Worm (Caenorhabditis elegans) whole organism, L4 larva: Measurements from ENCODE around the gene R186.3.

Experiments used
- D1046.2 ChIP-seq: fragments of 200-800 bp; sonication (Bioruptor generic); IDR thresholded peaks from 2 replicates; pipeline ENCODE4 v1.3.6; 2022; ENCODE audit warnings: missing genetic modification characterization, missing compliant biosample characterization
- F37D6.2 ChIP-seq: sonication (generic microtip); optimal IDR thresholded peaks from 2 replicates; lab custom pipeline; 2016; ENCODE audit warnings: mild to moderate bottlenecking, missing genetic modification characterization, missing compliant biosample characterization
- R02D3.7 ChIP-seq: fragments of 150-350 bp; sonication (generic microtip); optimal IDR thresholded peaks from 3 replicates; lab custom pipeline; 2014; ENCODE audit warnings: missing biosample characterization, missing genetic modification characterization
- T20F7.1 ChIP-seq: fragments of 200-800 bp; sonication (Bioruptor generic); optimal IDR thresholded peaks from 2 replicates; lab custom pipeline; 2018; ENCODE audit warnings: mild to moderate bottlenecking, missing genetic modification characterization, missing compliant biosample characterization
- Y48G9A.11 ChIP-seq: fragments of 200-800 bp; sonication (Bioruptor generic); IDR thresholded peaks from 2 replicates; pipeline ENCODE4 v1.3.6; 2022; ENCODE audit warnings: missing genetic modification reagents, missing genetic modification characterization, missing compliant biosample characterization
- Y75B8A.6 ChIP-seq: fragments of 200-800 bp; sonication (Bioruptor generic); IDR thresholded peaks from 2 replicates; pipeline ENCODE4 v1.3.6; 2022; ENCODE audit warnings: missing genetic modification reagents, missing genetic modification characterization, missing compliant biosample characterization
- ceh-28 ChIP-seq: fragments of 150-350 bp; optimal IDR thresholded peaks from 2 replicates; lab custom pipeline; 2014; ENCODE audit warnings: missing biosample characterization, missing genetic modification reagents, missing genetic modification characterization
- ceh-44 ChIP-seq: fragments of 200-800 bp; sonication (Bioruptor generic); IDR thresholded peaks from 2 replicates; pipeline ENCODE4 v1.3.6; 2022; ENCODE audit warnings: missing genetic modification reagents, missing genetic modification characterization, missing compliant biosample characterization
- ceh-62 ChIP-seq: sonication (generic microtip); optimal IDR thresholded peaks from 2 replicates; lab custom pipeline; 2017; ENCODE audit warnings: missing biosample characterization, missing genetic modification characterization
- ctbp-1 ChIP-seq: fragments of 200-800 bp; sonication (Bioruptor generic); IDR thresholded peaks from 2 replicates; pipeline ENCODE4 v1.3.6; 2022; ENCODE audit warnings: missing genetic modification reagents, missing genetic modification characterization, missing compliant biosample characterization
- daf-19 ChIP-seq: fragments of 200-800 bp; sonication (Bioruptor generic); conservative IDR thresholded peaks from 2 replicates; pipeline ENCODE4 v1.3.6; 2022; ENCODE audit warnings: missing genetic modification characterization, missing compliant biosample characterization
- daf-8 ChIP-seq: fragments of 200-800 bp; sonication (Bioruptor generic); IDR thresholded peaks from 2 replicates; pipeline ENCODE4 v1.3.6; 2022; ENCODE audit warnings: missing genetic modification characterization, missing compliant biosample characterization
- dmd-6 ChIP-seq: fragments of 200-800 bp; sonication (Bioruptor generic); IDR thresholded peaks from 2 replicates; pipeline ENCODE4 v1.3.6; 2022; ENCODE audit warnings: missing genetic modification reagents, missing genetic modification characterization, missing compliant biosample characterization
- dpl-1 ChIP-seq: fragments of 150-350 bp; optimal IDR thresholded peaks from 2 replicates; lab custom pipeline; 2014; ENCODE audit warnings: missing biosample characterization, missing genetic modification reagents, missing genetic modification characterization
- duxl-1 ChIP-seq: sonication (generic microtip); optimal IDR thresholded peaks from 2 replicates; lab custom pipeline; 2016; ENCODE audit warnings: mild to moderate bottlenecking, missing genetic modification characterization, moderate library complexity, missing compliant biosample characterization; ENCODE audit not compliant: poor library complexity
- dve-1 ChIP-seq: sonication (generic microtip); optimal IDR thresholded peaks from 2 replicates; lab custom pipeline; 2017; ENCODE audit warnings: antibody characterized with exemption, mild to moderate bottlenecking, missing genetic modification characterization, missing compliant biosample characterization; ENCODE audit not compliant: insufficient read depth
- fos-1 ChIP-seq: fragments of 150-350 bp; optimal IDR thresholded peaks from 2 replicates; lab custom pipeline; 2014; ENCODE audit warnings: missing biosample characterization, missing genetic modification characterization
- hif-1 ChIP-seq, 2 experiments: sonication (generic microtip); optimal IDR thresholded peaks; 2 replicates each; lab custom pipeline; 2016 to 2017; ENCODE audit warnings: missing compliant biosample characterization in 2 of 2, missing genetic modification characterization in 2 of 2, missing genetic modification reagents in 2 of 2, missing genotype in 2 of 2, mild to moderate bottlenecking in 1 of 2
- hlh-11 ChIP-seq: fragments of 200-800 bp; sonication (Bioruptor generic); optimal IDR thresholded peaks from 2 replicates; lab custom pipeline; 2018; ENCODE audit warnings: mild to moderate bottlenecking, missing genetic modification characterization, missing compliant biosample characterization
- hmg-1.1 ChIP-seq: fragments of 200-800 bp; sonication (Bioruptor generic); IDR thresholded peaks from 2 replicates; pipeline ENCODE4 v1.3.6; 2022; ENCODE audit warnings: missing genetic modification reagents, missing genetic modification characterization, missing compliant biosample characterization
- lin-13 ChIP-seq: fragments of 150-350 bp; optimal IDR thresholded peaks from 2 replicates; lab custom pipeline; 2014; ENCODE audit warnings: missing biosample characterization, missing genetic modification reagents, missing genetic modification characterization
- lin-29 ChIP-seq: fragments of 200-800 bp; sonication (Bioruptor generic); IDR thresholded peaks from 2 replicates; pipeline ENCODE4 v1.3.6; 2022; ENCODE audit warnings: missing genetic modification reagents, missing genetic modification characterization, missing compliant biosample characterization
- lin-39 ChIP-seq: fragments of 150-350 bp; optimal IDR thresholded peaks from 2 replicates; lab custom pipeline; 2014; ENCODE audit warnings: missing biosample characterization, missing genetic modification reagents, missing genetic modification characterization
- lir-3 ChIP-seq: sonication (generic microtip); optimal IDR thresholded peaks from 2 replicates; lab custom pipeline; 2016; ENCODE audit warnings: mild to moderate bottlenecking, missing genetic modification characterization, missing compliant biosample characterization
- lsy-2 ChIP-seq, 2 experiments: fragments of 150-350 bp in 1 of 2; sonication (generic microtip) in 1 of 2; optimal IDR thresholded peaks; 2 replicates each; lab custom pipeline; 2014 to 2017; ENCODE audit warnings: missing biosample characterization in 2 of 2, missing genetic modification characterization in 2 of 2
- madf-5 ChIP-seq, 2 experiments: fragments of 200-800 bp; sonication (Bioruptor generic); IDR thresholded peaks; 2 replicates each; pipeline ENCODE4 v1.3.6; 2022; ENCODE audit warnings: missing compliant biosample characterization in 2 of 2, missing genetic modification characterization in 2 of 2
- madf-9 ChIP-seq: fragments of 200-800 bp; sonication (Bioruptor generic); conservative IDR thresholded peaks from 2 replicates; pipeline ENCODE4 v1.3.6; 2022; ENCODE audit warnings: missing genetic modification reagents, missing genetic modification characterization, missing compliant biosample characterization
- mdt-29 ChIP-seq: fragments of 200-800 bp; sonication (Bioruptor generic); IDR thresholded peaks from 2 replicates; pipeline ENCODE4 v1.3.6; 2022; ENCODE audit warnings: missing genetic modification reagents, missing genetic modification characterization, missing compliant biosample characterization
- mes-2 ChIP-seq: sonication (generic microtip); optimal IDR thresholded peaks from 2 replicates; lab custom pipeline; 2016; ENCODE audit warnings: missing genotype, mild to moderate bottlenecking, missing genetic modification characterization, missing compliant biosample characterization; ENCODE audit not compliant: poor library complexity, severe bottlenecking
- mxl-2 ChIP-seq: fragments of 200-800 bp; sonication (Bioruptor generic); conservative IDR thresholded peaks from 2 replicates; pipeline ENCODE4 v1.3.6; 2022; ENCODE audit warnings: missing genetic modification reagents, missing genetic modification characterization, missing compliant biosample characterization
- mxl-3 ChIP-seq: fragments of 200-800 bp; sonication (Bioruptor generic); optimal IDR thresholded peaks from 2 replicates; lab custom pipeline; 2018; ENCODE audit warnings: mild to moderate bottlenecking, missing genetic modification characterization, missing compliant biosample characterization
- nhr-102 ChIP-seq: sonication (generic microtip); optimal IDR thresholded peaks from 2 replicates; lab custom pipeline; 2016; ENCODE audit warnings: mild to moderate bottlenecking, missing genetic modification characterization, moderate library complexity, missing compliant biosample characterization
- nhr-25 ChIP-seq: sonication (generic microtip); optimal IDR thresholded peaks from 2 replicates; lab custom pipeline; 2017; ENCODE audit warnings: missing genetic modification characterization, mild to moderate bottlenecking, missing compliant biosample characterization, antibody characterized with exemption, moderate library complexity, borderline replicate concordance; ENCODE audit not compliant: insufficient read depth
- nhr-28 ChIP-seq: fragments of 150-350 bp; optimal IDR thresholded peaks from 2 replicates; lab custom pipeline; 2014; ENCODE audit warnings: missing biosample characterization, missing genetic modification characterization
- nhr-48 ChIP-seq: sonication (generic microtip); optimal IDR thresholded peaks from 2 replicates; lab custom pipeline; 2016; ENCODE audit warnings: mild to moderate bottlenecking, missing genetic modification characterization, missing compliant biosample characterization
- nhr-76 ChIP-seq: fragments of 150-350 bp; optimal IDR thresholded peaks from 2 replicates; lab custom pipeline; 2014; ENCODE audit warnings: missing biosample characterization, missing genetic modification characterization
- php-3 ChIP-seq: fragments of 200-800 bp; sonication (Bioruptor generic); IDR thresholded peaks from 2 replicates; pipeline ENCODE4 v1.3.6; 2022; ENCODE audit warnings: missing genetic modification reagents, missing genetic modification characterization, missing compliant biosample characterization
- pqm-1 ChIP-seq: sonication (generic microtip); optimal IDR thresholded peaks from 2 replicates; lab custom pipeline; 2017; ENCODE audit warnings: missing biosample characterization, missing genetic modification characterization
- rbr-2 ChIP-seq: sonication (generic microtip); optimal IDR thresholded peaks from 2 replicates; lab custom pipeline; 2016; ENCODE audit warnings: missing genotype, missing genetic modification characterization, missing compliant biosample characterization
- saeg-2 ChIP-seq: fragments of 200-800 bp; sonication (Bioruptor generic); IDR thresholded peaks from 2 replicates; pipeline ENCODE4 v1.3.6; 2022; ENCODE audit warnings: missing genetic modification reagents, missing genetic modification characterization, missing compliant biosample characterization
- spr-1 ChIP-seq: sonication (generic microtip); optimal IDR thresholded peaks from 2 replicates; lab custom pipeline; 2016; ENCODE audit warnings: mild to moderate bottlenecking, missing genetic modification characterization, missing compliant biosample characterization
- tra-1 ChIP-seq: fragments of 200-800 bp; sonication (Bioruptor generic); IDR thresholded peaks from 2 replicates; pipeline ENCODE4 v1.3.6; 2022; ENCODE audit warnings: missing genetic modification reagents, missing genetic modification characterization, missing compliant biosample characterization
- unc-62 ChIP-seq, 3 experiments: fragments of 150-350 bp in 1 of 3; sonication (generic microtip); optimal IDR thresholded peaks in 2 of 3; peaks in 1 of 3; 1 replicate in 1 of 3; 2 replicates in 2 of 3; lab custom pipeline; 2014 to 2017; ENCODE audit warnings: missing biosample characterization in 3 of 3, missing genetic modification characterization in 3 of 3, missing genetic modification reagents in 3 of 3, missing genotype in 1 of 3
- zip-11 ChIP-seq: fragments of 200-800 bp; sonication (Bioruptor generic); IDR thresholded peaks from 2 replicates; pipeline ENCODE4 v1.3.6; 2022; ENCODE audit warnings: missing genetic modification characterization, missing compliant biosample characterization

Gene R186.3

DNA sequence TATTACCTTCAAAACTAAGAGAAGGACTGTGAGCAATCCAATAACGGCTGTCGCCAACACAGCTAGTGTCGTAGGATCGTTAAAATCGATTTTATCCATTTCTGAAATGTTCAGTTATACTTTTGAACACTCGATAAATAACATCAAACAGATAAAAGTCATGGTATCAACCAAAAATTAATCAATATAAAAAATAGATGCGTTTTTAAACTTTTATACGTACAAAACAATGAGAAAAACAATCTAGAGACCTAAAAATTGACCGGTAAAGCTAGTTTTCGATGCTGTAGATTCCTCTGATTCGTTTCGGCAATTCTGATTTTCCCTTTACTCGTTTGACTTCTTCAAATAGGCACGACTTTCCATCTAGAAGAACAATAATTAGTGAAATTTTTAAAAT, at the start of gene R186.3:
Gene R186.3, minus strand, starts transcription at position 101 of the 400 bp plus-strand sequence.
- TF ChIP-seq ceh-62 = no peak
- TF ChIP-seq lin-13 (GFP tag; lab: Kevin White, UChicago) = no peak
- no peak for TF ChIP-seq ctbp-1 (GFP tag; lab: Robert Waterston, UW)
- TF ChIP-seq lin-29 (GFP tag; lab: Robert Waterston, UW) = no peak
- no peak for TF ChIP-seq ceh-44 (GFP tag; lab: Robert Waterston, UW)
- no peak for TF ChIP-seq tra-1
- no peak for TF ChIP-seq zip-11 (GFP tag; lab: Robert Waterston, UW)
- TF ChIP-seq Y75B8A.6 (GFP tag; lab: Robert Waterston, UW) = no peak

DNA sequence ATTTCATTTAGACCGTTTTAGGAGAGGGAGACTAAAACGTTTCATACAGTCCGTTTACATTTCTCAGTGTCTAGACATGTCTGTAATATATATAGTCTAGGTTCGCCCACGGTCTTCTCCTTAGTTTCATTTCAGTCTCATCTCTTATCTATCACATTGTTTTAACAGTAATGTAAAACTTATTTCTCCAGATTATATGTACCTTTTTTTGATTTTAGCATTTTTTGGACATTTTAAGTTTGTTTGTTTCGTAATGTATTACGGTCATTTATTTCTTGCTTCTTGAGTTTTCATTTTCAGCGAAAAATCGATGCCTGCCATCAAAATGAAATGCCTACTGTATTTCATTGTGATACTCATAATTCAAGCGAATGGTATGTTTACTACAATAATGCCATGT, 46.8 kb upstream of the R186.3 start, which contains the start of gene F15B9.6:
Gene F15B9.6, plus strand, starts transcription at position 301 of the 400 bp plus-strand sequence.
- TF ChIP-seq Y75B8A.6 (GFP tag; lab: Robert Waterston, UW) (no peak), rbr-2 (no peak)

DNA sequence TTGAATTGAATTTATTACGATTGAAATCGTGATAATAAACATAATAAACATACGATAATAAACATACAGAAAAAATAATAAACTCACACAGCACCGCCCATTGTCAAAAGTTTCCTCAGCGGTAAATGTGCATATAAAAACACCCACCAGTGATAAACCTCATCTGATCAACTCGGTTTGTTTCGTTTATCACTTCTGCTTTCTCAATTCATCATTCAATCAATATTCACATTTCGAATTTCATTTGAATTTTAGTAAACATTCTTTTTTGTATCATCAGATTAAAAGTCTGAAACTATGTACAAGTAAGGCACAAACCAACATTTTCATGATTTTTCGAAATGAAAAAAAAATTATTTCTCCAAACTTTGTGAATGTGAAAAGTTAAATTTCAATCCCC, 46.1 kb upstream of the R186.3 start, which contains the start of gene try-10:
Gene try-10, minus strand, starts transcription at position 101 of the 400 bp plus-strand sequence.
- TF ChIP-seq mdt-29 (GFP tag; lab: Robert Waterston, UW) (no peak), duxl-1 (tag; lab: Kevin White, UChicago) (no peak), Y48G9A.11 (no peak), hmg-1.1 (no peak), dpl-1 (GFP tag; lab: Kevin White, UChicago) (no peak), mxl-3 (GFP tag; lab: Kevin White, UChicago) (no peak), madf-5 (GFP tag; IDR thresholded peaks at IDR 0.05; lab: Robert Waterston, UW) (no peak), madf-9 (GFP tag; lab: Robert Waterston, UW) (no peak), ceh-62 (no peak), nhr-76 (tag; lab: Kevin White, UChicago) (no peak), daf-19 (GFP tag; lab: Robert Waterston, UW) (no peak), fos-1 (no peak), R02D3.7 (tag; lab: Kevin White, UChicago) (no peak), lir-3 (no peak), hif-1 (tag; optimal IDR thresholded peaks at IDR 0.05; lab: Kevin White, UChicago) (no peak), daf-8 (GFP tag; lab: Robert Waterston, UW) (no peak), saeg-2 (GFP tag; lab: Robert Waterston, UW) (no peak), D1046.2 (GFP tag; lab: Robert Waterston, UW) (no peak), mxl-2 (GFP tag; lab: Robert Waterston, UW) (no peak)

DNA sequence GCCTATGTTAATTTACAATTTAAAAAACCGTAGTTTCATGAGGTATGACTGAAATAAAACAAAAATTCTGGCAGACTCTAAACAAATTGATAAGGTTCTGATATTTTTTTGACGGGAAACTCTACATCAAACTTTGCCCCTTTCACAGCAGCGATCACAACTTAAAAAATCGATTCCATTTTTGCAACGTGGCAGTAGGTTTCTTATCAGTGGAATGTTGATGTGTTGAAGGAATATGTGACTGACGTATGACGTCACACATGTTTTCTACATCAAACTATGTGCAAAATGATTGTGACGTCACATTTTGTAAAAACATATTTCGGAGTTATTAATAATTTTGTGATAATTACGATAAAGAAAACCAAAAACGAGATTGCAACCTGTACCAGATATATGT, 44.9 kb upstream of the R186.3 start:
- TF ChIP-seq ceh-28 (tag; lab: Kevin White, UChicago) = no peak
- no peak for TF ChIP-seq R02D3.7 (tag; lab: Kevin White, UChicago)
- TF ChIP-seq nhr-102 (tag; lab: Kevin White, UChicago) = peak; percentile 80
- TF ChIP-seq nhr-48 (tag; lab: Kevin White, UChicago) = peak; percentile 69
- TF ChIP-seq saeg-2 (GFP tag; lab: Robert Waterston, UW) = peak; percentile 37; the same call in 1 of the 2 replicates
- TF ChIP-seq spr-1 (tag; lab: Kevin White, UChicago) = no peak
- TF ChIP-seq dmd-6 (GFP tag; lab: Robert Waterston, UW) = peak; percentile 92
- peak; percentile 36 for TF ChIP-seq nhr-28 (tag; lab: Kevin White, UChicago)
- TF ChIP-seq mes-2 = peak; percentile 2
- peak; percentile 66; the same call in 1 of the 2 replicates for TF ChIP-seq php-3 (GFP tag; lab: Robert Waterston, UW)
- TF ChIP-seq lin-39 (tag; lab: Kevin White, UChicago) = no peak
- peak in 1 of 2 experiments; percentile 15 for TF ChIP-seq lsy-2 (tag; optimal IDR thresholded peaks at IDR 0.05; lab: Kevin White, UChicago)
- TF ChIP-seq hlh-11 (tag; lab: Kevin White, UChicago) = peak; percentile 80
- TF ChIP-seq T20F7.1 (GFP tag; lab: Kevin White, UChicago) = peak; percentile 52
- peak in 1 of 2 experiments; percentile 83 for TF ChIP-seq unc-62 (GFP tag; optimal IDR thresholded peaks at IDR 0.05 in 1 of 2; lab: Kevin White, UChicago)
- no peak for TF ChIP-seq unc-62 (tag; optimal IDR thresholded peaks at IDR 0.05; lab: Kevin White, UChicago)
- TF ChIP-seq F37D6.2 (tag; lab: Kevin White, UChicago) = no peak
- TF ChIP-seq tra-1 = peak; percentile 59; the same call in 1 of the 2 replicates
- peak; percentile 88 for TF ChIP-seq dve-1 (tag; lab: Kevin White, UChicago)
- TF ChIP-seq nhr-25 (tag; lab: Kevin White, UChicago) = no peak
- peak; percentile 5 for TF ChIP-seq pqm-1 (tag; lab: Kevin White, UChicago)
